Worm (Caenorhabditis elegans) whole organism, young adult: ENCODE data around the gene srab-21.

Source experiments
- Y53F4B.3 ChIP-seq: fragments of 200-800 bp; sonication (Bioruptor generic); IDR thresholded peaks from 2 replicates; pipeline ENCODE4 v1.3.6; 2022; ENCODE audit warnings: missing genetic modification reagents, missing genetic modification characterization, missing compliant biosample characterization
- ZK185.1 ChIP-seq: sonication (generic microtip); optimal IDR thresholded peaks from 2 replicates; lab custom pipeline; 2016; ENCODE audit warnings: mild to moderate bottlenecking, missing genetic modification characterization, missing compliant biosample characterization; ENCODE audit not compliant: poor library complexity, severe bottlenecking
- lin-26 ChIP-seq: fragments of 200-800 bp; sonication (Bioruptor generic); IDR thresholded peaks from 2 replicates; pipeline ENCODE4 v1.3.6; 2022; ENCODE audit warnings: missing genetic modification reagents, missing genetic modification characterization, missing compliant biosample characterization
- madf-3 ChIP-seq: fragments of 200-800 bp; sonication (Bioruptor generic); IDR thresholded peaks from 2 replicates; pipeline ENCODE4 v1.3.6; 2022; ENCODE audit warnings: missing genetic modification reagents, missing genetic modification characterization, missing compliant biosample characterization
- pha-4 ChIP-seq: fragments of 150-350 bp; sonication (generic microtip); optimal IDR thresholded peaks from 2 replicates; lab custom pipeline; 2014; ENCODE audit warnings: missing biosample characterization, missing genetic modification reagents, missing genetic modification characterization
- sptf-2 ChIP-seq: fragments of 200-800 bp; sonication (Bioruptor generic); optimal IDR thresholded peaks from 2 replicates; lab custom pipeline; 2018; ENCODE audit warnings: mild to moderate bottlenecking, missing genetic modification characterization, missing compliant biosample characterization
- unc-62 ChIP-seq: fragments of 150-350 bp; optimal IDR thresholded peaks from 2 replicates; lab custom pipeline; 2014; ENCODE audit warnings: missing biosample characterization, missing genetic modification reagents, missing genetic modification characterization

DNA sequence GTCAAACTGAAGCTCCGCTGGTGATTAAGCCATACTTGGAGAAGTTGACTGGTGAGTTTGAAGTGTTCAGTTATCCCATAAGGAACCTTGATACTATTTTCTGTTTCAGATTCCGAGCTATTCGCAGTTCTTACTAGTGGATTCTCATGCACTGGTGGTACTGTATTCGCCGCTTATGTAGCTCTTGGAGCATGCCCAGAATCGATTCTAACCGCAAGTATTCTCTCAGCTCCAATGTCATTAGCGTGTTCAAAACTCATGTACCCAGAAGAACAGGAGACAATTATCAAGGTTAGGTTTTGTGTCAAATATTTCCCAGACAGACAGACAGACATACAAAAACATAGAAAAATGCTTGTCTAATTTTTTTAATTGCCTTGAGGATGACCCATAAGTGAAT lies 40.7 kb upstream of the srab-21 start:
- TF ChIP-seq lin-26, result no peak
- TF ChIP-seq ZK185.1, result no peak
- TF ChIP-seq sptf-2 (GFP tag; lab: Kevin White, UChicago), result no peak
- TF ChIP-seq unc-62, result no peak
- TF ChIP-seq madf-3 (GFP tag; lab: Robert Waterston, UW), result no peak
- TF ChIP-seq pha-4 (tag; lab: Kevin White, UChicago), result no peak
- no peak for TF ChIP-seq Y53F4B.3 (GFP tag; lab: Robert Waterston, UW)
